Fruit fly (Drosophila melanogaster): ENCODE results near the gene CG42502.

DNA sequence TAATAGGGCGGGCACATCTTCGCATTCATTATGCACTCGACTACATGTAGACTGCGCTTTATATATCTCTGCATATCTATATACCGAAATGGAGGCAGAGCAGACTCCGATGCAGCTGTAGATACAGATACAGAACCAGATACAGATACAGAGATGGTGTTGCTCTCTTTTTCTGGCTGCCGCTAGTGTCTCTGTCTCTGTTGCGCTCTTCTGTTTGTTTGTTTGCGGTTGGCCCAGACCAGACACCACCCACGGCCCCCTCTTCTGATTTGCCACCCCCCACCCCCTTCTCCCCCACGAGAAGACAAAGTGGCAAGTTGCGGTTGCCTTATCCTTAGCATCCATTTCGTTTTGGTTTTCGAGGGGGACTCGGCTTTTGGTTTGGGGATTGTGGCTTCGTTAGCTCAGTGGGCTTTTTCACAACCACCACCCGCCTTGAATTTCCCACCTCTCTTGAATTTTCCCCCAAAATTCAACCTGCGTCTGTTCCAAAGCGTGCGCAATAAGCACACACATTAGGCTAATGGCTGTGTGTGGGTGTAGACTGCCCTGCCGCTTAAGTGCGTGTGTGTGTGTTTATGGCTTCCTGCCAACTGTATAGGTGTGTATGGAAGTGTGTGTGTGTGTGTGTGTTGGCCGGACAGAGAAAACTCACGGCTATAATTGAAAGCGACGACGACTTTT, 27.6 kb downstream of the CG42502 start:
- TF ChIP-seq Oli (tag; optimal IDR thresholded peaks at IDR 0.05) (no peak), maf-S (GFP tag; optimal IDR thresholded peaks at IDR 0.05) (no peak), tx (GFP tag; optimal IDR thresholded peaks at IDR 0.05) (no peak), sc (optimal IDR thresholded peaks at IDR 0.05) (no peak), sc (GFP tag; optimal IDR thresholded peaks at IDR 0.05) (no peak), CG3838 (GFP tag; optimal IDR thresholded peaks at IDR 0.05) (no peak)
